Worm (Caenorhabditis elegans) whole organism, mixed stage, embryonic: ENCODE measurements around the gene gon-14.

Source experiments
- snpc-4 ChIP-seq: fragments of 150-350 bp; optimal IDR thresholded peaks from 2 replicates; lab custom pipeline; 2014; ENCODE audit warnings: missing biosample characterization, missing genetic modification characterization
- ztf-11 ChIP-seq: fragments of 150-350 bp; optimal IDR thresholded peaks from 2 replicates; lab custom pipeline; 2014; ENCODE audit warnings: missing biosample characterization, missing genetic modification characterization

ce11 chrV:6590283-6590682 lies 20.7 kb downstream of the gon-14 start, which contains the start of gene ZK1055.2:
- no peak for TF ChIP-seq ztf-11 (tag; lab: Kevin White, UChicago)
- no peak for TF ChIP-seq snpc-4 (tag; lab: Kevin White, UChicago)
